Fruit fly (Drosophila melanogaster) whole organism, embryonic: ENCODE results near the gene CG6923.

Experiments used
- CG10366 ChIP-seq: fragments of 200-800 bp; sonication (Bioruptor generic); IDR thresholded peaks from 2 replicates; pipeline ENCODE4 v1.3.6; 2022; ENCODE audit warnings: missing biosample characterization, missing genetic modification characterization
- CG12942 ChIP-seq: fragments of 200-800 bp; sonication (Bioruptor generic); optimal IDR thresholded peaks from 3 replicates; lab custom pipeline; 2016; ENCODE audit warnings: missing biosample characterization, missing genetic modification characterization
- CG17385 ChIP-seq: fragments of 200-800 bp; sonication (Bioruptor generic); optimal IDR thresholded peaks from 3 replicates; lab custom pipeline; 2018; ENCODE audit warnings: missing biosample characterization, mild to moderate bottlenecking, missing genetic modification characterization
- Dll ChIP-seq: fragments of 200-800 bp; sonication (Bioruptor generic); IDR thresholded peaks from 4 replicates; pipeline ENCODE4 v1.3.6; 2022; ENCODE audit warnings: missing biosample characterization, missing genetic modification characterization; ENCODE audit not compliant: partially characterized antibody
- corto ChIP-seq: fragments of 200-800 bp; sonication (Bioruptor generic); optimal IDR thresholded peaks from 2 replicates; lab custom pipeline; 2016; ENCODE audit warnings: missing biosample characterization, mild to moderate bottlenecking, missing genetic modification characterization, moderate library complexity
- fd3F ChIP-seq: fragments of 200-800 bp; sonication (Bioruptor generic); optimal IDR thresholded peaks from 2 replicates; lab custom pipeline; 2018; ENCODE audit warnings: missing biosample characterization, mild to moderate bottlenecking, missing genetic modification characterization, moderate library complexity

DNA sequence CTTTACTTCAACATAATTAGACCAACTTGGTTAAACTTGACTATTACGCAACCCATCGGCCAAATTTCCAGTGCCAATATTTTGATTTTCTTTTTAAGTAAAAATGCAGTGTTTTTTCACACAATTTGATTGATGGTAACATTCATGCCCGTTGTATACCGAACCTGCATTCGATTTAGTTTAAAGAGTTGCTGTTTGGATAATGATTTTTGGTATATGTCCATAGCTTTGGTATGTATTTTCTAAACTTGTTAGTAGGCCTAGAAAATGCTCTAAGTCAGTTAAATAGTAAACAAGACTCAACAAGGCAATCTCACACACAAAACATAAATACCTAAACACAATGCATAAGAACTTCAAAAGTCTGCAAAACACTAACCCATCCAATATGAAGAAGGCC, 46.1 kb downstream of the CG6923 start, which contains the start of gene I-t:
- TF ChIP-seq Dll (GFP tag; lab: Robert Waterston, UW) (no peak), fd3F (GFP tag; lab: Kevin White, UChicago) (no peak), corto (GFP tag; lab: Kevin White, UChicago) (no peak), CG12942 (GFP tag; lab: Kevin White, UChicago) (no peak), CG10366 (GFP tag; lab: Robert Waterston, UW) (no peak), CG17385 (GFP tag; lab: Kevin White, UChicago) (no peak)
